Fruit fly (Drosophila melanogaster) whole organism, prepupa: Measurements from ENCODE around the gene vsg.

ENCODE experiments used
- CG1621 ChIP-seq: fragments of 200-800 bp; sonication (Bioruptor generic); optimal IDR thresholded peaks from 3 replicates; lab custom pipeline; 2018; ENCODE audit warnings: missing biosample characterization, mild to moderate bottlenecking, missing genetic modification characterization
- Eip75B ChIP-seq: fragments of 200-800 bp; sonication (Bioruptor generic); optimal IDR thresholded peaks from 3 replicates; lab custom pipeline; 2016; ENCODE audit warnings: missing biosample characterization, missing genetic modification characterization
- Sox102F ChIP-seq: fragments of 200-800 bp; sonication (Bioruptor generic); optimal IDR thresholded peaks from 2 replicates; lab custom pipeline; 2016; ENCODE audit warnings: missing biosample characterization, mild to moderate bottlenecking, missing genetic modification characterization
- fkh ChIP-seq: fragments of 200-800 bp; sonication (Bioruptor generic); optimal IDR thresholded peaks from 3 replicates; lab custom pipeline; 2017; ENCODE audit warnings: missing biosample characterization, mild to moderate bottlenecking, missing genetic modification characterization, moderate library complexity

DNA sequence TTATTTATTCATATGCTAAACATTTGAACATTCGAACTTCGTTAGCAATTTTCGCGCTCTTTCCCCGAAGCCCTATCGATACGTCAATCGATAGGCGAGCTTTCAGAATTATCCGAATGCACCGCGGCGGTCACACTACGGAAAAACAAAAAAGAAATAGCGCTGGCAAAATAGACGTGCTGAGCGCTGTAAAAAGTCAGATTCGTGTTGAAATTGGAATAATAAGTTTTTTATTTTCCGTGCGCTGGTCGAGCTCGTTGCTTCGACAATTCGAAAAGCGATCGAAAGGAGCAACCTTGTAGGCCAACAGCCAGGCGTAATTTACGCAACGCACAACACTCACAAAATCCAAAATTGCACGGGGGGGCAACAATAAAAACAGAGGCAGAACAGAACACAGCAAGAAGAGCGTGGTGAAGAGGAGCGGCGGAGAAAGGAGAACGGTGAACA, 15.9 kb upstream of the vsg start, which contains the start of gene Ubc4:
- TF ChIP-seq Eip75B (GFP tag; lab: Kevin White, UChicago) = no peak
- no peak for TF ChIP-seq fkh (GFP tag; lab: Kevin White, UChicago)
- TF ChIP-seq CG1621 (tag; lab: Kevin White, UChicago) = peak; percentile 49
- TF ChIP-seq Sox102F (GFP tag; lab: Kevin White, UChicago) = no peak
